Worm (Caenorhabditis elegans) whole organism, early embryonic: ENCODE results near the gene skr-17.

Experiments
- B0310.2 ChIP-seq: sonication (generic microtip); optimal IDR thresholded peaks from 2 replicates; lab custom pipeline; 2016; ENCODE audit warnings: mild to moderate bottlenecking, missing genetic modification characterization, missing compliant biosample characterization
- F13C5.2 ChIP-seq: sonication (generic microtip); optimal IDR thresholded peaks from 2 replicates; lab custom pipeline; 2017; ENCODE audit warnings: mild to moderate bottlenecking, missing genetic modification characterization, inconsistent platforms, missing compliant biosample characterization
- aly-1 ChIP-seq: sonication (generic microtip); optimal IDR thresholded peaks from 2 replicates; lab custom pipeline; 2016; ENCODE audit warnings: missing genetic modification characterization, missing compliant biosample characterization
- ama-1 ChIP-seq: fragments of 150-350 bp; optimal IDR thresholded peaks from 2 replicates; lab custom pipeline; 2014
- ceh-13 ChIP-seq: fragments of 200-800 bp; sonication (Bioruptor generic); optimal IDR thresholded peaks from 2 replicates; lab custom pipeline; 2018; ENCODE audit warnings: mild to moderate bottlenecking, missing genetic modification characterization, missing compliant biosample characterization
- ceh-36 ChIP-seq: sonication (generic microtip); optimal IDR thresholded peaks from 2 replicates; lab custom pipeline; 2016; ENCODE audit warnings: missing genetic modification characterization, inconsistent platforms, missing compliant biosample characterization
- ets-7 ChIP-seq: sonication (generic microtip); optimal IDR thresholded peaks from 2 replicates; lab custom pipeline; 2016; ENCODE audit warnings: missing genotype, missing genetic modification characterization, missing compliant biosample characterization
- flt-1 ChIP-seq: fragments of 200-800 bp; sonication (Bioruptor generic); IDR thresholded peaks from 2 replicates; pipeline ENCODE4 v1.3.6; 2022; ENCODE audit warnings: missing genetic modification characterization, missing compliant biosample characterization
- hmbx-1 ChIP-seq: sonication (generic microtip); optimal IDR thresholded peaks from 2 replicates; lab custom pipeline; 2016; ENCODE audit warnings: mild to moderate bottlenecking, missing genetic modification characterization, missing compliant biosample characterization
- hmg-4 ChIP-seq: fragments of 200-800 bp; sonication (Bioruptor generic); optimal IDR thresholded peaks from 2 replicates; lab custom pipeline; 2018; ENCODE audit warnings: mild to moderate bottlenecking, missing genetic modification characterization, missing compliant biosample characterization
- hnd-1 ChIP-seq: sonication (generic microtip); optimal IDR thresholded peaks from 2 replicates; lab custom pipeline; 2016; ENCODE audit warnings: missing genetic modification characterization, missing compliant biosample characterization
- pes-1 ChIP-seq: fragments of 200-800 bp; sonication (Bioruptor generic); IDR thresholded peaks from 2 replicates; pipeline ENCODE4 v1.3.6; 2022; ENCODE audit warnings: missing genetic modification reagents, missing genetic modification characterization, missing compliant biosample characterization
- scrt-1 ChIP-seq: fragments of 200-800 bp; sonication (Bioruptor generic); IDR thresholded peaks from 2 replicates; pipeline ENCODE4 v1.3.6; 2022; ENCODE audit warnings: missing genetic modification characterization, missing compliant biosample characterization
- sea-1 ChIP-seq: fragments of 200-800 bp; sonication (Bioruptor generic); conservative IDR thresholded peaks from 2 replicates; pipeline ENCODE4 v1.3.6; 2022; ENCODE audit warnings: missing genetic modification characterization, missing compliant biosample characterization
- tbx-11 ChIP-seq: fragments of 200-800 bp; sonication (Bioruptor generic); IDR thresholded peaks from 2 replicates; pipeline ENCODE4 v1.3.6; 2022; ENCODE audit warnings: missing genetic modification characterization, missing compliant biosample characterization
- tbx-37 ChIP-seq: fragments of 200-800 bp; sonication (Bioruptor generic); conservative IDR thresholded peaks from 2 replicates; pipeline ENCODE4 v1.3.6; 2022; ENCODE audit warnings: missing genetic modification reagents, missing genetic modification characterization, missing compliant biosample characterization
- tra-4 ChIP-seq: sonication (generic microtip); optimal IDR thresholded peaks from 2 replicates; lab custom pipeline; 2017; ENCODE audit warnings: missing genetic modification characterization, missing compliant biosample characterization

Gene skr-17

DNA sequence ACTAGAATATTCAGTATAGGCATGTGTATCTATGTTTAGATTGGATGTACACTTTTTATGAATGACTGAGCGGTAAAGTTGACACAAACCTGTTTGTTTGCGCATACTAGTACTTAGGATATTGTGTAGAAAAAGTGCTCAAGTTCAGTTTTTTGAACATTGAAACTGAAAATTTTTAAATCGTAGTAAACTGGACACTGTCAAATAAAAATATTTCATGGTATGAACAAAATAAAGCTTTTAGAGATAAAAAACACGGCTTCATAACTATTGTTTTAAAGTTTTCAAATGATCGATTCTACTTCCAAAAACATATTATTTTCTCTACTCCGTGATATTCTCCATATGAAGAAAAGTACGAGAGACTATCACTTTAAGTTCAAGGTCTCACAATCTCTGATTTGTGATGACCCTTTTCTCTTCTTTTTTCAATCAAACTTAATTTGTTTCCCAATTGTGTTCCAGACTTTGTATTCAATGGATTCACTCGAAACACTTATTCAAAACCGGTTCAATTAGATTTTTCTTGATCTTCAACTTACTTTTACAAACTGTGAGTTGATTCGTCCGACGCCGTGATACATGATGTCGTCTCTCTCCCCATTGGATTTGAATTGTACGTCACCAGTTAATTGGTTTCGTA lies 8.2 kb downstream of the skr-17 start:
- TF ChIP-seq tra-4 (tag; lab: Kevin White, UChicago) (no peak), aly-1 (no peak), ceh-13 (GFP tag; lab: Kevin White, UChicago) (no peak), flt-1 (GFP tag; lab: Robert Waterston, UW) (no peak), tbx-11 (no peak), ets-7 (tag; lab: Kevin White, UChicago) (no peak), ceh-36 (tag; lab: Kevin White, UChicago) (no peak), hnd-1 (no peak), F13C5.2 (tag; lab: Kevin White, UChicago) (no peak), scrt-1 (GFP tag; lab: Robert Waterston, UW) (no peak), hmbx-1 (tag; lab: Kevin White, UChicago) (no peak), sea-1 (GFP tag; lab: Robert Waterston, UW) (no peak), ama-1 (no peak), tbx-37 (GFP tag; lab: Robert Waterston, UW) (no peak), hmg-4 (GFP tag; lab: Kevin White, UChicago) (no peak), B0310.2 (tag; lab: Kevin White, UChicago) (no peak), pes-1 (GFP tag; lab: Robert Waterston, UW) (no peak)

DNA sequence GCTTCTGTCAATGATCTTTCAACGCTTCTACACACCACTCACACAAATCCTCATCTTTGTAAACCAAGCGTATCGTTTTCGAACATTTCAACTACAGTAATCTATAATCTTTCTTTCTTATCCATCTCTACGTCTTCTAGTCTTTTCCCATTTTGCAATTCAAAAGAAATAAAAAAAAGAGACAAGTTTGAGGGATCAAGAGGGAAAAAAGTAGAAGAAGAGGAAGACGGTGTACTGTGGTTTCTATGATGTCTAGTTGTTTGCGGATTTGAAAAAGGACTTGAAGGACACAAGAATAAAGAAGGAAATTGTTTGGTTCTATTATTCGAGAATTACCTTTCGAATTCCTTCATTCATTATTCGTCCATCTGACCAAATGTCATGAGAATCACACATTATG lies 9.2 kb downstream of the skr-17 start:
- no peak for TF ChIP-seq hmg-4 (GFP tag; lab: Kevin White, UChicago)
- no peak for TF ChIP-seq sea-1 (GFP tag; lab: Robert Waterston, UW)
- no peak for TF ChIP-seq B0310.2 (tag; lab: Kevin White, UChicago)
- TF ChIP-seq tbx-37 (GFP tag; lab: Robert Waterston, UW), result no peak
- TF ChIP-seq ets-7 (tag; lab: Kevin White, UChicago), result no peak
- TF ChIP-seq hnd-1, result no peak
- no peak for TF ChIP-seq hmbx-1 (tag; lab: Kevin White, UChicago)
- TF ChIP-seq pes-1 (GFP tag; lab: Robert Waterston, UW), result no peak
- no peak for TF ChIP-seq flt-1 (GFP tag; lab: Robert Waterston, UW)
- TF ChIP-seq scrt-1 (GFP tag; lab: Robert Waterston, UW), result no peak
- TF ChIP-seq tbx-11, result no peak
- no peak for TF ChIP-seq ceh-36 (tag; lab: Kevin White, UChicago)
- no peak for TF ChIP-seq F13C5.2 (tag; lab: Kevin White, UChicago)
- no peak for TF ChIP-seq ceh-13 (GFP tag; lab: Kevin White, UChicago)
- TF ChIP-seq ama-1, result no peak
- no peak for TF ChIP-seq aly-1

DNA sequence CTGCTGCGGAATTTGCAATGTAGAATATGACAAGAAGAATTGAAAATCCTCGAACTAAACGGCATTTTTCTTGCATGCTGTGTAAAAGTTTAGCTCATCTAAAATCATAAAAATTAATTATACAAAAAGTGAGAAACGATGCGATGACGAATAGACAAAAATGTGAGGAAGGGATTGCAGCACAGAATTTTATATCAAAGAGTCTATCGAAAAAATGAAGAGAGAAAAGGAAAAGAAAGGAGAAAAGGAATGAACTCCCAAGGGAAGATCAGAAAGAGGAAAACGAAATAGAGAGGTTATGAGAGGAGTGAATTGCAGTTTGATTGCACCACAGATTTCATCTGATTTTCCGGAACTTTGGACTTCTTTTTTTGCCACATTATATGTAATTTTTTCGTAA lies 10.9 kb downstream of the skr-17 start, which contains the start of gene glr-4:
Gene glr-4, minus strand, starts transcription at position 101 of the 400 bp plus-strand sequence.
- no peak for TF ChIP-seq ets-7 (tag; lab: Kevin White, UChicago)
- no peak for TF ChIP-seq F13C5.2 (tag; lab: Kevin White, UChicago)
- TF ChIP-seq sea-1 (GFP tag; lab: Robert Waterston, UW), result no peak
- no peak for TF ChIP-seq ceh-36 (tag; lab: Kevin White, UChicago)
- no peak for TF ChIP-seq ama-1
- TF ChIP-seq hmg-4 (GFP tag; lab: Kevin White, UChicago), result no peak
- TF ChIP-seq hnd-1, result no peak
- no peak for TF ChIP-seq tra-4 (tag; lab: Kevin White, UChicago)
- TF ChIP-seq aly-1, result no peak
- no peak for TF ChIP-seq flt-1 (GFP tag; lab: Robert Waterston, UW)
- TF ChIP-seq tbx-37 (GFP tag; lab: Robert Waterston, UW), result no peak
- no peak for TF ChIP-seq B0310.2 (tag; lab: Kevin White, UChicago)
- TF ChIP-seq pes-1 (GFP tag; lab: Robert Waterston, UW), result no peak

DNA sequence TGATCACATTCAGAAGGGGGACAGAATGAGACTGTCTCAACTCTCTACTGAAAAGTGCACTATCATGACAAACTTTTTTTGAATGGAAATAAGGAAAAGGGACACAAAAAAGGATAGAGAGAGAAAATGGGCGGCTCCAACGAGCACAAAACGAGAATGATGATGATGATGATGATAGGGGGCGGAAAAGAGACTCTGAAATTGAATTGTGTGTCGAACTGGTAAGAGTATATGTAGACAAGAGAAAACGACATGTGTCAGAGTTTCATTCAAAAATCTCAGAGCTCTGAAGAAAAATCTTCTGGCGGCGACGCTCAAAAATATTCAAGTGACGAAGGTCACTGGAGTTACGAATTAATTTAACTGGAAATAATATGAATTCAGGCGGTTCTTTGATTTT lies 12.0 kb downstream of the skr-17 start:
- no peak for TF ChIP-seq ama-1
- no peak for TF ChIP-seq flt-1 (GFP tag; lab: Robert Waterston, UW)
- TF ChIP-seq ceh-13 (GFP tag; lab: Kevin White, UChicago), result no peak
- TF ChIP-seq hnd-1, result no peak
- no peak for TF ChIP-seq F13C5.2 (tag; lab: Kevin White, UChicago)
- no peak for TF ChIP-seq pes-1 (GFP tag; lab: Robert Waterston, UW)
- no peak for TF ChIP-seq ets-7 (tag; lab: Kevin White, UChicago)

DNA sequence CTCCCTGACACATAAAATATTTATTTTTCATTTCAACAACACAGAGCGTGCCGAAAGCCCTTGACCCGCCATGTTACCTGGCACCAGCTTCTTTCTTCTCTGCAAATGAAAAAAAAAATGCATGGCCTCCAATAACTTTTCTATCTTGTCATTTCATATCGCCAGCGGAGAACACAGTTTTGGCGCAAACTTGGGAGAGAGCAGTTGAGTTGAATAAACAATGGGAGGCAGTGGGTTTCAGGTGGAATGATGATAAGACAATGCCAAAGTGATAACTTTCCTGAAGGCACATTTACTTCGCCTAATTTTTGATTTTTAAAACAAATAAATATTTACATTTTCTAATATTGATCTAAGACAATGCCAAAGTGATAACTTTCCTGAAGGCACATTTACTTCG lies 17.9 kb downstream of the skr-17 start:
- TF ChIP-seq flt-1 (GFP tag; lab: Robert Waterston, UW) (no peak), pes-1 (GFP tag; lab: Robert Waterston, UW) (no peak), tbx-37 (GFP tag; lab: Robert Waterston, UW) (no peak), tra-4 (tag; lab: Kevin White, UChicago) (no peak)

DNA sequence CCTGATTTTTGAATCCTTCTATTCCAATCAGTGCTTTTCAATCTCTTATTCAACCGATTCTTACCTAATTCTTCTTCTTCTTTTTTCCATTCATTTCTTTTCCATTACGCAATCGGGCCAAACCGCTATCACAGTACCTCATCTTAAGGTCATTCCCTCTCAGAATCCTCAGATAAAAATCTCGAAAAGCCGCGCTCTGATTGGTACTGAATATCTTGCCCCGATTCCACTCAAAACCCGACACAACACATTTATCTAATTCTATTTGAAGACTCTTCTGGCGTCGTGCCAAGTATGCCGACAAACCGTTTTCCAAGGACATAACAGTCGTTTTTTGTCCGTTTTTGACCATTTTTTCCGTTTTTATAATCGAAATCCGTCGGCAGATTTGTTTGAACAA lies 18.6 kb downstream of the skr-17 start:
- no peak for TF ChIP-seq flt-1 (GFP tag; lab: Robert Waterston, UW)
- TF ChIP-seq tbx-37 (GFP tag; lab: Robert Waterston, UW), result no peak
- TF ChIP-seq sea-1 (GFP tag; lab: Robert Waterston, UW), result no peak
- no peak for TF ChIP-seq ama-1
- no peak for TF ChIP-seq B0310.2 (tag; lab: Kevin White, UChicago)
- TF ChIP-seq hmbx-1 (tag; lab: Kevin White, UChicago), result no peak
- no peak for TF ChIP-seq ceh-13 (GFP tag; lab: Kevin White, UChicago)
- no peak for TF ChIP-seq tbx-11
- TF ChIP-seq F13C5.2 (tag; lab: Kevin White, UChicago), result no peak
- no peak for TF ChIP-seq pes-1 (GFP tag; lab: Robert Waterston, UW)
- TF ChIP-seq scrt-1 (GFP tag; lab: Robert Waterston, UW), result no peak
- no peak for TF ChIP-seq aly-1
- no peak for TF ChIP-seq tra-4 (tag; lab: Kevin White, UChicago)
- TF ChIP-seq ets-7 (tag; lab: Kevin White, UChicago), result no peak
- TF ChIP-seq hmg-4 (GFP tag; lab: Kevin White, UChicago), result no peak
- TF ChIP-seq hnd-1, result no peak

DNA sequence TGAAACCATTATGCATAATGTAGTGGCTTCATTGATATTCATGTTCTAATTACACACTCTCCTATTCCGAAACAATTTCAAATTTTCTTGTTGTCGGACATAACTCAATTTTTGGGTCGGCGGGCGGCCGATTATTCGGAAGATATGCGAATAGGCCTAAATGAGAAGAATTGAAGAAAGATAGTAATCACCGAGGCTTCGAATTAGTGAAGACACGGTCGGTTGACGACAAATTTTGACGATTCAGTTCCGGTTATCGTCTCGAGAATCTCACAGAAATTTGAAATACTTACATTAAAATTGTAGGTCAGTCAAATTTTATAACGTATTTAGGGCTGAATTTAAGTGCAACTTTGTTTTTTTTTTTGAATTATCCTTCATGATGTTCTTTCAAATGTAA lies 19.9 kb downstream of the skr-17 start:
- TF ChIP-seq sea-1 (GFP tag; lab: Robert Waterston, UW) (no peak), tbx-37 (GFP tag; lab: Robert Waterston, UW) (no peak), scrt-1 (GFP tag; lab: Robert Waterston, UW) (no peak), F13C5.2 (tag; lab: Kevin White, UChicago) (no peak), ceh-13 (GFP tag; lab: Kevin White, UChicago) (no peak), hmg-4 (GFP tag; lab: Kevin White, UChicago) (no peak), flt-1 (GFP tag; lab: Robert Waterston, UW) (no peak)
